Worm (Caenorhabditis elegans) whole organism, L4/young adult: ENCODE measurements around the gene srv-14.

Experiments
- W03F9.2 ChIP-seq: fragments of 150-350 bp; optimal IDR thresholded peaks from 2 replicates; lab custom pipeline; 2014; ENCODE audit warnings: missing biosample characterization, missing genetic modification characterization
- dao-5 ChIP-seq: sonication (generic microtip); optimal IDR thresholded peaks from 2 replicates; lab custom pipeline; 2016; ENCODE audit warnings: missing genotype, missing genetic modification characterization, moderate library complexity, missing compliant biosample characterization
- him-1 ChIP-seq: sonication (generic microtip); optimal IDR thresholded peaks from 2 replicates; lab custom pipeline; 2016; ENCODE audit warnings: missing genotype, missing genetic modification reagents, missing genetic modification characterization, missing compliant biosample characterization

srv-14 gene

DNA sequence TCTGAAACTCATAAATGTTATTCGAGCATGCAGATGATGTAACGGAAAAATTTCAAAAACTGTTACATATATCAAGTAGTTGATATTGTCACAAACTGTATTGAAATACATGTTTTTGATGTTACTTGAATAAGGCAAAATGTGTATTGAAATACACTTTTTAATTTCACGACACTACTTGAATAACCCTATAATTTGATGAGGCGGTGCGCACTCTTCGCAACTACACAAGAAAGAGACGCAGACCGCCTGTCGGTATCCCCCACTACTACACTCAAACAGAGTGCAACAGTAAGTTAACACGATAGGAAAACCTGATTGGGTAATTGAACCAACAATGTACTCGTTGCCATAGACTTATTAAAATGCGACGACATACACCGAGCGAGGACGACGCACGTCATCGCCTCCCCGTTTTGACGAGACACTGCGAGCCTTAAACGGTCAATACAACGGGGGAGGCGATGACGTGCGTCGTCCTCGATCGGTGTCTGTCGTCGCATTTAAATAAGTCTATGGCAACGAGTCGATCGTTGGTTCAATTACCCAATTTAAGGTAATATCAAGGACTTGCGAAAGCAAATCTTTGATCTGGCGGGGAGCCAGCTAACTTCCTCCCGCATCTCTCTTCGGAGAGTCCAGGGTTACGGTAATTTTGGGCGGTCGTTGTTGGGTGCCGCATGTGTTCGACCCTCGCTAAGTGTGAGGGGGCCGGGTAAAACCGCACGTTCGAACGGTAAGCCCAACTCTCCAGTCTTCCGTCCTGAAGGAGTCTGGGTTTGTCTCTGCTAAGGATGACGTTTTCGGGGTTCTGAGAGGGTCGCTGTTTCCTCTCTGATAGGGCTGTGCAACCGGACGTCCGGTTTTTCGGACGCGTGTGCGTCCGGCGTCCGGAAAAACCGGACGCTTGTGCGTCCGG lies 40.9 kb downstream of the srv-14 start:
- TF ChIP-seq dao-5 (tag; lab: Kevin White, UChicago) (no peak), W03F9.2 (no peak), him-1 (tag; lab: Kevin White, UChicago) (no peak)

DNA sequence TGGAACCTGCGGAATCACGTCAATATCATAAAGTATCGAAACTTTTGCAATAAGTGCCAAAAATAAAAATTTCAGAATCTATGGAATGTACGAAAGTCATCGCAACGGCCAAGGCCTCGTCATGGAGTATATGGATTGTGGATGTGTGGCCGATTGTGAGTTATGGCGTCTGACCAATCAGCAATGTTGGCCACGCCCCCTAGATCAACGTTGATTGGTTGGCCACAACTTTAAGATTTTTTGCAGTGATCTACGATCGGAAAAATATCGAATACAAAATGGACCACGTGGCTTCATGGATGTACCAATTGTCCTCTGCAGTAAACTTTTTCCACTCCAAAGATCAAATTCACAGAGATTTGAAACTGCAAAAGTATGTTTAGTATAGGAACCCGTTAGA lies 43.4 kb downstream of the srv-14 start:
- no peak for TF ChIP-seq dao-5 (tag; lab: Kevin White, UChicago)
- TF ChIP-seq him-1 (tag; lab: Kevin White, UChicago) = no peak
- no peak for TF ChIP-seq W03F9.2

- no peak for TF ChIP-seq him-1 (tag; lab: Kevin White, UChicago)
- no peak for TF ChIP-seq dao-5 (tag; lab: Kevin White, UChicago)
- TF ChIP-seq W03F9.2 = no peak
Measured at ce11 chrIV:15849656-15850055, 44.4 kb downstream of the srv-14 start, which contains the start of gene Y105C5A.24. Gene Y105C5A.24 (plus strand): TSS chrIV:15849875.

- TF ChIP-seq W03F9.2 = no peak
Measured at ce11 chrIV:15847096-15847495, 46.9 kb downstream of the srv-14 start, which contains the start of gene Y105C5A.1269. Gene Y105C5A.1269 (plus strand): TSS chrIV:15847396.

DNA sequence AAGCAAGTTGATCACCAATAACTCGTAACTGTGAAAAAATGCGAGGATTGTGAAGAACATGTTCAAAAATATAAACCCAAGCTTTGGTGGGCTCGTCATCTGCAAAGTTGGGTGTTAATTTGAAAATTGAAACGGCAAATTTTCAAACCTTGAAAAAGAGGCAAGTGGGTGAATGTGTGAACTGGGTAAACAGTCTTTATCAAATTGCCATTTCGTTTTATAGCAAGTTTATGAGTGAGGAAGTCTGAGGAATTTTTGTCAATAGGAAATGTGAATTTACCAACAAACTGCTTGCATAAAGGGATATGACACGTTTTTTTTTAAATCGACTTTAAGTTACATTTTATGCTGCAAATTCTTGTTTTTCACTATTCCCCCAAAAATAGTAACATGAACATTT lies 47.5 kb downstream of the srv-14 start, which contains the start of gene Y105C5A.1270:
Y105C5A.1270 (minus strand) TSS at position 101 of the 400 bp plus-strand sequence.
- TF ChIP-seq him-1 (tag; lab: Kevin White, UChicago) = no peak
- no peak for TF ChIP-seq dao-5 (tag; lab: Kevin White, UChicago)
- no peak for TF ChIP-seq W03F9.2

ce11 chrIV:15844064-15844463 lies 50.0 kb downstream of the srv-14 start:
- no peak for TF ChIP-seq him-1 (tag; lab: Kevin White, UChicago)
- TF ChIP-seq dao-5 (tag; lab: Kevin White, UChicago) = no peak
- TF ChIP-seq W03F9.2 = no peak
